Worm (Caenorhabditis elegans) whole organism, midembryonic: ENCODE results near the gene irld-22.

Experiments
- T22C8.4 ChIP-seq: fragments of 200-800 bp; sonication (Bioruptor generic); IDR thresholded peaks from 2 replicates; pipeline ENCODE4 v1.3.6; 2022; ENCODE audit warnings: missing genetic modification characterization, missing compliant biosample characterization
- cog-1 ChIP-seq: sonication (generic microtip); optimal IDR thresholded peaks from 2 replicates; lab custom pipeline; 2016; ENCODE audit warnings: missing genetic modification characterization, missing compliant biosample characterization
- flt-1 ChIP-seq: fragments of 200-800 bp; sonication (Bioruptor generic); IDR thresholded peaks from 2 replicates; pipeline ENCODE4 v1.3.6; 2022; ENCODE audit warnings: missing genetic modification characterization, missing compliant biosample characterization
- klf-2 ChIP-seq: fragments of 200-800 bp; sonication (Bioruptor generic); conservative IDR thresholded peaks from 2 replicates; pipeline ENCODE4 v1.3.6; 2022; ENCODE audit warnings: missing genetic modification reagents, missing genetic modification characterization, missing compliant biosample characterization
- ref-1 ChIP-seq: fragments of 200-800 bp; sonication (Bioruptor generic); conservative IDR thresholded peaks from 2 replicates; pipeline ENCODE4 v1.3.6; 2022; ENCODE audit warnings: missing genetic modification reagents, missing genetic modification characterization, missing compliant biosample characterization
- tab-1 ChIP-seq: fragments of 200-800 bp; sonication (Bioruptor generic); IDR thresholded peaks from 2 replicates; pipeline ENCODE4 v1.3.6; 2022; ENCODE audit warnings: missing genetic modification characterization, missing compliant biosample characterization
- ztf-23 ChIP-seq: fragments of 200-800 bp; sonication (Bioruptor generic); IDR thresholded peaks from 2 replicates; pipeline ENCODE4 v1.3.6; 2022; ENCODE audit warnings: missing genetic modification reagents, missing genetic modification characterization, missing compliant biosample characterization
- ztf-29 ChIP-seq: fragments of 200-800 bp; sonication (Bioruptor generic); IDR thresholded peaks from 2 replicates; pipeline ENCODE4 v1.3.6; 2022; ENCODE audit warnings: missing genetic modification reagents, missing genetic modification characterization, missing compliant biosample characterization

DNA sequence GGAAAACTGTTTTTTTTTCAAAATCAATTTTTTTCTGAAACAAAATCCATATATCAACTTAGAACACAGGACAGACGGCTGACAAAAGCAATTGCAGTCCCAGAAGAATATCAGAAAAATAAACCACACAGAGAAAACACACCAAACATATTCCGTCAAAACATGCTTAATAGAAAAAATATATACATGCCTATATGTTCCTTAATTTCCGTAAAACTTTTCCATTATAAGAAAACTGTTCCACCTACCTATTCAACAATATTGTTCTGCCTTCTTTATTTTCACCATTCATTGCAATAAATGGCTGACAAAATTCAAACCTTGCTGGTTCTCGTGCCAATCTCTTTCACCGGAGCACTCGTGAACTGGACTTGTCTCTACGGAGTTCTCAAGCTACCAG lies 31.3 kb upstream of the irld-22 start, which contains the start of gene srx-63:
- TF ChIP-seq ref-1 (GFP tag; lab: Robert Waterston, UW): no peak
- no peak for TF ChIP-seq ztf-23 (GFP tag; lab: Robert Waterston, UW)
- no peak for TF ChIP-seq tab-1 (GFP tag; lab: Robert Waterston, UW)
- TF ChIP-seq T22C8.4: no peak
- TF ChIP-seq flt-1 (GFP tag; lab: Robert Waterston, UW): no peak
- TF ChIP-seq cog-1 (tag; lab: Kevin White, UChicago): no peak
- no peak for TF ChIP-seq ztf-29 (GFP tag; lab: Robert Waterston, UW)
- no peak for TF ChIP-seq klf-2 (GFP tag; lab: Robert Waterston, UW)
